Fruit fly (Drosophila melanogaster): ENCODE data around the gene NTPase.

The NTPase gene

dm6 chr2L:2884683-2885502, 757 bp downstream of the NTPase start (continued):
- TF ChIP-seq Atf-2 (GFP tag; optimal IDR thresholded peaks at IDR 0.05) (no peak), CG8924 (tag; optimal IDR thresholded peaks at IDR 0.05) (peak; percentile 82), ken (GFP tag; IDR thresholded peaks at IDR 0.05) (peak; percentile 65; the same call in 2 of the 3 replicates), Mad (GFP tag; optimal IDR thresholded peaks at IDR 0.05) (peak; percentile 63), CG11723 (GFP tag; optimal IDR thresholded peaks at IDR 0.05) (no peak), CG18476 (GFP tag; optimal IDR thresholded peaks at IDR 0.05) (no peak), Poxn (GFP tag; IDR thresholded peaks at IDR 0.05) (no peak), fd64A (GFP tag; optimal IDR thresholded peaks at IDR 0.05) (peak; percentile 49), CG2678 (tag; optimal IDR thresholded peaks at IDR 0.05) (peak; percentile 44), Eip74EF (GFP tag; optimal IDR thresholded peaks at IDR 0.05) (peak in 1 of 2 experiments; percentile 85), tup (GFP tag; optimal IDR thresholded peaks at IDR 0.05) (no peak), Chrac-16 (GFP tag; optimal IDR thresholded peaks at IDR 0.05) (no peak), dmrt99B (tag; optimal IDR thresholded peaks at IDR 0.05) (no peak), CG14014 (GFP tag; IDR thresholded peaks at IDR 0.05) (peak; percentile 63), Nf-YC (tag; optimal IDR thresholded peaks at IDR 0.05) (peak; percentile 33), CG2129 (GFP tag; IDR thresholded peaks at IDR 0.05; ENCODE audit: partially characterized antibody) (no peak), yki (optimal IDR thresholded peaks at IDR 0.05) (no peak), CrebB (tag; optimal IDR thresholded peaks at IDR 0.05) (peak; percentile 65), oc (tag; optimal IDR thresholded peaks at IDR 0.05) (peak; percentile 66), CG18619 (GFP tag; optimal IDR thresholded peaks at IDR 0.05) (peak; percentile 27), CG13894 (tag; optimal IDR thresholded peaks at IDR 0.05) (peak; percentile 84), Dad (GFP tag; optimal IDR thresholded peaks at IDR 0.05) (no peak), CG3726 (GFP tag; IDR thresholded peaks at IDR 0.05) (no peak), dimm (GFP tag; IDR thresholded peaks at IDR 0.05) (no peak), slou (GFP tag; optimal IDR thresholded peaks at IDR 0.05) (no peak), CG4617 (GFP tag; optimal IDR thresholded peaks at IDR 0.05; ENCODE audit: borderline replicate concordance) (no peak), D19A (tag; optimal IDR thresholded peaks at IDR 0.05) (peak; percentile 20), Sox100B (GFP tag; optimal IDR thresholded peaks at IDR 0.05) (no peak), hkb (optimal IDR thresholded peaks at IDR 0.05) (no peak), hkb (GFP tag; IDR thresholded peaks at IDR 0.05) (peak; percentile 30), CG16813 (GFP tag; IDR thresholded peaks at IDR 0.05; ENCODE audit: partially characterized antibody) (peak; percentile 18; the same call in 2 of the 3 replicates), CG12942 (GFP tag; optimal IDR thresholded peaks at IDR 0.05) (no peak), crp (GFP tag; optimal IDR thresholded peaks at IDR 0.05) (peak; percentile 91 to 99), bigmax (GFP tag; optimal IDR thresholded peaks at IDR 0.05) (peak; percentile 40), pho (GFP tag; optimal IDR thresholded peaks at IDR 0.05) (peak; percentile 36), CG10267 (tag; optimal IDR thresholded peaks at IDR 0.05) (no peak), CG4820 (GFP tag; optimal IDR thresholded peaks at IDR 0.05) (no peak), CG8944 (GFP tag; optimal IDR thresholded peaks at IDR 0.05) (no peak), CG8765 (GFP tag; IDR thresholded peaks at IDR 0.05) (no peak), aop (GFP tag; IDR thresholded peaks at IDR 0.05) (peak; percentile 42; the same call in 1 of the 2 replicates), NC2β (GFP tag; optimal IDR thresholded peaks at IDR 0.05) (no peak), CG17912 (GFP tag; optimal IDR thresholded peaks at IDR 0.05) (peak; percentile 39), tap (tag; optimal IDR thresholded peaks at IDR 0.05) (no peak), CG4854 (GFP tag; optimal IDR thresholded peaks at IDR 0.05) (no peak), lmd (GFP tag; IDR thresholded peaks at IDR 0.05) (peak; percentile 36; the same call in 1 of the 2 replicates), Pdp1 (GFP tag; optimal IDR thresholded peaks at IDR 0.05) (peak in 1 of 2 experiments; percentile 14), CG13775 (GFP tag; optimal IDR thresholded peaks at IDR 0.05) (no peak), so (GFP tag; IDR thresholded peaks at IDR 0.05) (no peak), Nf-YA (GFP tag; IDR thresholded peaks at IDR 0.05) (0 out of 2 replicates have a peak, but pooled peaks have one; percentile 21)

All from whole organism, embryonic.